Fruit fly (Drosophila melanogaster) whole organism, embryonic: ENCODE data around the gene ss.

Experiments
- Antp ChIP-seq: fragments of 200-800 bp; sonication (Bioruptor generic); optimal IDR thresholded peaks from 3 replicates; lab custom pipeline; 2016; ENCODE audit warnings: missing biosample characterization, missing genetic modification characterization
- Blimp-1 ChIP-seq: fragments of 200-800 bp; sonication (Bioruptor generic); optimal IDR thresholded peaks from 3 replicates; lab custom pipeline; 2018; ENCODE audit warnings: missing biosample characterization, missing genetic modification characterization, mild to moderate bottlenecking, moderate library complexity, missing genetic modification reagents
- CG11456 ChIP-seq: fragments of 200-800 bp; sonication (Bioruptor generic); IDR thresholded peaks from 3 replicates; pipeline ENCODE4 v1.3.6; 2022; ENCODE audit warnings: missing biosample characterization, missing genetic modification characterization
- CG12769 ChIP-seq: fragments of 200-800 bp; sonication (Bioruptor generic); optimal IDR thresholded peaks from 2 replicates; lab custom pipeline; 2019; ENCODE audit warnings: missing biosample characterization, mild to moderate bottlenecking, missing genetic modification characterization, moderate library complexity
- CG15011 ChIP-seq: fragments of 200-800 bp; sonication (Bioruptor generic); optimal IDR thresholded peaks from 3 replicates; lab custom pipeline; 2018; ENCODE audit warnings: missing biosample characterization, mild to moderate bottlenecking, missing genetic modification characterization
- CG15479 ChIP-seq: fragments of 200-800 bp; sonication (Bioruptor generic); optimal IDR thresholded peaks from 3 replicates; lab custom pipeline; 2019; ENCODE audit warnings: missing biosample characterization, mild to moderate bottlenecking, missing genetic modification characterization, moderate library complexity
- CG15601 ChIP-seq: fragments of 200-800 bp; sonication (Bioruptor generic); optimal IDR thresholded peaks from 3 replicates; lab custom pipeline; 2019; ENCODE audit warnings: missing biosample characterization, mild to moderate bottlenecking, missing genetic modification characterization, moderate library complexity
- CG1602 ChIP-seq: fragments of 200-800 bp; sonication (Bioruptor generic); optimal IDR thresholded peaks from 3 replicates; lab custom pipeline; 2016; ENCODE audit warnings: missing biosample characterization, missing genetic modification characterization
- CG17359 ChIP-seq: fragments of 200-800 bp; sonication (Bioruptor generic); optimal IDR thresholded peaks from 3 replicates; lab custom pipeline; 2018; ENCODE audit warnings: missing biosample characterization, mild to moderate bottlenecking, missing genetic modification characterization, moderate library complexity
- CG2889 ChIP-seq: fragments of 200-800 bp; sonication (Bioruptor generic); IDR thresholded peaks from 3 replicates; pipeline ENCODE4 v1.3.6; 2022; ENCODE audit warnings: missing biosample characterization, missing genetic modification characterization
- CG34376 ChIP-seq: fragments of 200-800 bp; sonication (Bioruptor generic); optimal IDR thresholded peaks from 2 replicates; lab custom pipeline; 2018; ENCODE audit warnings: missing biosample characterization, mild to moderate bottlenecking, missing genetic modification characterization
- CG9437 ChIP-seq: fragments of 200-800 bp; sonication (Bioruptor generic); optimal IDR thresholded peaks from 2 replicates; lab custom pipeline; 2018; ENCODE audit warnings: missing biosample characterization, mild to moderate bottlenecking, missing genetic modification characterization
- CoRest ChIP-seq: fragments of 200-800 bp; sonication (Bioruptor generic); optimal IDR thresholded peaks from 3 replicates; lab custom pipeline; 2018; ENCODE audit warnings: missing biosample characterization, mild to moderate bottlenecking, missing genetic modification characterization, moderate library complexity
- Deaf1 ChIP-seq: fragments of 200-800 bp; optimal IDR thresholded peaks from 3 replicates; lab custom pipeline; 2019; ENCODE audit warnings: missing biosample characterization, mild to moderate bottlenecking, missing genetic modification characterization, moderate library complexity
- Dek ChIP-seq: fragments of 200-800 bp; sonication (Bioruptor generic); optimal IDR thresholded peaks from 3 replicates; lab custom pipeline; 2019; ENCODE audit warnings: missing biosample characterization, mild to moderate bottlenecking, missing genetic modification characterization, moderate library complexity
- H15 ChIP-seq: fragments of 200-800 bp; sonication (Bioruptor generic); IDR thresholded peaks from 3 replicates; pipeline ENCODE4 v1.3.6; 2022; ENCODE audit warnings: missing biosample characterization, missing genetic modification characterization
- Hr3 ChIP-seq: fragments of 200-800 bp; sonication (Bioruptor generic); optimal IDR thresholded peaks from 3 replicates; lab custom pipeline; 2016; ENCODE audit warnings: missing biosample characterization, missing genetic modification characterization
- Mes4 ChIP-seq: fragments of 200-800 bp; sonication (Bioruptor generic); optimal IDR thresholded peaks from 2 replicates; lab custom pipeline; 2016; ENCODE audit warnings: missing biosample characterization, missing genetic modification characterization
- NfI ChIP-seq: fragments of 200-800 bp; sonication (Bioruptor generic); optimal IDR thresholded peaks from 3 replicates; lab custom pipeline; 2018; ENCODE audit warnings: missing biosample characterization, mild to moderate bottlenecking, missing genetic modification characterization, moderate library complexity
- Oaz ChIP-seq: fragments of 200-800 bp; sonication (Bioruptor generic); IDR thresholded peaks from 2 replicates; pipeline ENCODE4 v1.3.6; 2022; ENCODE audit warnings: missing biosample characterization, missing genetic modification characterization
- Vsx1 ChIP-seq: fragments of 200-800 bp; sonication (Bioruptor generic); optimal IDR thresholded peaks from 2 replicates; lab custom pipeline; 2017; ENCODE audit warnings: missing biosample characterization, mild to moderate bottlenecking, missing genetic modification characterization, missing genetic modification reagents
- YL-1 ChIP-seq: fragments of 200-800 bp; sonication (Bioruptor generic); optimal IDR thresholded peaks from 3 replicates; lab custom pipeline; 2017; ENCODE audit warnings: missing biosample characterization, mild to moderate bottlenecking, missing genetic modification characterization
- al ChIP-seq: fragments of 200-800 bp; sonication (Bioruptor generic); IDR thresholded peaks from 2 replicates; pipeline ENCODE4 v1.3.6; 2022; ENCODE audit warnings: missing biosample characterization, missing genetic modification characterization
- caup ChIP-seq: fragments of 200-800 bp; sonication (Bioruptor generic); optimal IDR thresholded peaks from 3 replicates; lab custom pipeline; 2017; ENCODE audit warnings: missing biosample characterization, mild to moderate bottlenecking, missing genetic modification characterization, moderate library complexity; ENCODE audit not compliant: severe bottlenecking
- corto ChIP-seq: fragments of 200-800 bp; sonication (Bioruptor generic); optimal IDR thresholded peaks from 2 replicates; lab custom pipeline; 2016; ENCODE audit warnings: missing biosample characterization, mild to moderate bottlenecking, missing genetic modification characterization, moderate library complexity
- croc ChIP-seq: fragments of 200-800 bp; sonication (Bioruptor generic); conservative IDR thresholded peaks from 3 replicates; pipeline ENCODE4 v1.3.6; 2022; ENCODE audit warnings: missing biosample characterization, missing genetic modification characterization
- dpn ChIP-seq, 2 experiments: fragments of 200-800 bp; sonication (Bioruptor generic); optimal IDR thresholded peaks; 3 replicates each; lab custom pipeline; 2016; ENCODE audit warnings: missing biosample characterization in 2 of 2, missing genetic modification characterization in 2 of 2
- eve ChIP-seq, 2 experiments: fragments of >200 bp; optimal IDR thresholded peaks; 2 replicates each; lab custom pipeline; 2017; ENCODE audit warnings: missing biosample characterization in 2 of 2, missing genetic modification characterization in 2 of 2
- fd64A ChIP-seq: fragments of 200-800 bp; sonication (Bioruptor generic); optimal IDR thresholded peaks from 3 replicates; lab custom pipeline; 2018; ENCODE audit warnings: missing biosample characterization, mild to moderate bottlenecking, missing genetic modification characterization
- ftz-f1 ChIP-seq: fragments of 200-800 bp; sonication (Bioruptor generic); optimal IDR thresholded peaks from 2 replicates; lab custom pipeline; 2016; ENCODE audit warnings: missing biosample characterization, missing genetic modification characterization
- gsb ChIP-seq: fragments of 200-800 bp; sonication (Bioruptor generic); IDR thresholded peaks from 2 replicates; pipeline ENCODE4 v1.3.6; 2022; ENCODE audit warnings: missing biosample characterization, missing genetic modification characterization
- ind ChIP-seq: fragments of 200-800 bp; sonication (Bioruptor generic); optimal IDR thresholded peaks from 3 replicates; lab custom pipeline; 2016; ENCODE audit warnings: missing biosample characterization, missing genetic modification characterization
- insv ChIP-seq, 2 experiments: fragments of 200-800 bp; sonication (Bioruptor generic); optimal IDR thresholded peaks; 3 replicates each; lab custom pipeline; 2016 to 2018; ENCODE audit warnings: missing biosample characterization in 2 of 2, missing genetic modification characterization in 2 of 2
- jigr1 ChIP-seq: fragments of 200-800 bp; sonication (Bioruptor generic); IDR thresholded peaks from 3 replicates; pipeline ENCODE4 v1.3.6; 2022; ENCODE audit warnings: missing biosample characterization, missing genetic modification characterization
- lov ChIP-seq, 2 experiments: fragments of 200-800 bp in 1 of 2; fragments of >200 bp in 1 of 2; sonication (Bioruptor generic) in 1 of 2; IDR thresholded peaks in 1 of 2; optimal IDR thresholded peaks in 1 of 2; 2 replicates in 1 of 2; 3 replicates in 1 of 2; pipeline versions ENCODE4 v1.3.6 to Lab custom; 2017 to 2022; ENCODE audit warnings: missing biosample characterization in 1 of 2, missing genetic modification characterization in 1 of 2
- nerfin-1 ChIP-seq: fragments of 200-800 bp; sonication (Bioruptor generic); optimal IDR thresholded peaks from 3 replicates; lab custom pipeline; 2019; ENCODE audit warnings: missing biosample characterization, mild to moderate bottlenecking, missing genetic modification characterization, moderate library complexity
- pnt ChIP-seq: fragments of 200-800 bp; sonication (Bioruptor generic); optimal IDR thresholded peaks from 3 replicates; lab custom pipeline; 2016; ENCODE audit warnings: missing biosample characterization, missing genetic modification characterization
- pros ChIP-seq: fragments of 200-800 bp; sonication (Bioruptor generic); optimal IDR thresholded peaks from 3 replicates; lab custom pipeline; 2019; ENCODE audit warnings: missing biosample characterization, mild to moderate bottlenecking, missing genetic modification characterization, moderate library complexity
- pzg ChIP-seq: fragments of 200-800 bp; sonication (Bioruptor generic); optimal IDR thresholded peaks from 3 replicates; lab custom pipeline; 2018; ENCODE audit warnings: missing biosample characterization, mild to moderate bottlenecking, missing genetic modification characterization, moderate library complexity
- ro ChIP-seq: fragments of 200-800 bp; sonication (Bioruptor generic); IDR thresholded peaks from 2 replicates; pipeline ENCODE4 v1.3.6; 2022; ENCODE audit warnings: missing biosample characterization, missing genetic modification characterization
- shn ChIP-seq: fragments of 200-800 bp; sonication (Bioruptor generic); optimal IDR thresholded peaks from 3 replicates; lab custom pipeline; 2016; ENCODE audit warnings: missing biosample characterization, missing genetic modification characterization
- sna ChIP-seq: fragments of 200-800 bp; sonication (Bioruptor generic); IDR thresholded peaks from 2 replicates; pipeline ENCODE4 v1.3.6; 2022; ENCODE audit warnings: missing biosample characterization, missing genetic modification characterization; ENCODE audit not compliant: partially characterized antibody
- stc ChIP-seq: fragments of 200-800 bp; sonication (Bioruptor generic); IDR thresholded peaks from 2 replicates; pipeline ENCODE4 v1.3.6; 2022; ENCODE audit warnings: missing biosample characterization, missing genetic modification characterization
- stwl ChIP-seq: fragments of 200-800 bp; sonication (Bioruptor generic); optimal IDR thresholded peaks from 3 replicates; lab custom pipeline; 2018; ENCODE audit warnings: missing biosample characterization, mild to moderate bottlenecking, missing genetic modification characterization, moderate library complexity
- tup ChIP-seq: fragments of 200-800 bp; sonication (Bioruptor generic); optimal IDR thresholded peaks from 2 replicates; lab custom pipeline; 2016; ENCODE audit warnings: missing biosample characterization, mild to moderate bottlenecking, missing genetic modification characterization, moderate library complexity
- unc-4 ChIP-seq: fragments of 200-800 bp; sonication (Bioruptor generic); IDR thresholded peaks from 2 replicates; pipeline ENCODE4 v1.3.6; 2022; ENCODE audit warnings: missing biosample characterization, missing genetic modification characterization; ENCODE audit not compliant: partially characterized antibody
- z ChIP-seq: fragments of 200-800 bp; sonication (Bioruptor generic); IDR thresholded peaks from 3 replicates; pipeline ENCODE4 v1.3.6; 2022; ENCODE audit warnings: missing biosample characterization, missing genetic modification characterization

ss gene

DNA sequence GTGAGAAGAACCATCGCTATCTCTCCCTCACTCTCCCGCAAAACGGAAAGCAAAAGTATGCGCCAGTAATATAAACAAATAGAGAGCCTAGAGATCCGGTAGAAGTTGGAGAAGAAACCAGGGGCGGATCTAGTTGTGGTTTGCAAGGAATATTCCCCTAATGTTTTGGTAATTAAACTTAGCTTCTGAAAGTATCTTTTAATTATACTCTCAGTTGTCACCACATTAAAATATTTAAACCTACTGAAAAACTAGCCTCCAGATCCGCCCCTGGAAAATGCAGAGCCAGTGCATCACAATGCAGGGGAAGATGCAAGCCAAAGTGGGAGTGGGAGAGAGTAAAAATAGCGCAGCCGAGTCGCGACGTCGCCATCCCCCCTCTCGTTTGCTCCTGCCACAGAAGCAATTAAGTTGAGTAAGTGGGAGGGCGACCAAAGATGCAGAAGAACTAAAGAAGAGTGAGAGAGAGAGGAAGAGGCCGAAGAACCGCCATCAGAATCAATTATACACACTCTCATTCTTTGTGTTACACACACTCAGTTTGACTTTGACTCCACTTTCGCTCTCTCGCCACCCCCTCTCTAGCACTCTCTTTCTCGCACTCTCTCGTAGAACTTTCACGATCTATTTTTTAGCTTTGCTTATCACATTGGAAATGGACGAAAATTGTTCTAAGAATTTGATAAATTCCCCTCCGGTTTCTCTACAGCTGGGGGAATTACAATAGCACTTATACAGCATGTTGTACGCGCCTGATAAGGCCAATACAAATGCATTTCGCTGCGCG is 45.9 kb upstream of the ss start (continued):
- TF ChIP-seq al (GFP tag; lab: Robert Waterston, UW) (peak; percentile 75), fd64A (GFP tag; lab: Kevin White, UChicago) (peak; percentile 92), Vsx1 (peak; percentile 26), pnt (peak; percentile 96), CG15601 (peak; percentile 95), CG15011 (GFP tag; lab: Kevin White, UChicago) (peak; percentile 71), Hr3 (GFP tag; lab: Kevin White, UChicago) (peak; percentile 91), shn (GFP tag; lab: Kevin White, UChicago) (peak; percentile 82), lov (optimal IDR thresholded peaks at IDR 0.05; lab: Kevin White, UChicago) (no peak), lov (GFP tag; IDR thresholded peaks at IDR 0.05; lab: Robert Waterston, UW) (peak; percentile 95), CG9437 (GFP tag; lab: Kevin White, UChicago) (peak; percentile 82), sna (no peak), gsb (peak; percentile 75), H15 (peak; percentile 96), Dek (peak; percentile 73), ind (GFP tag; lab: Kevin White, UChicago) (peak; percentile 94), Blimp-1 (peak; percentile 96), z (GFP tag; lab: Robert Waterston, UW) (peak; percentile 90), CG15479 (GFP tag; lab: Kevin White, UChicago) (peak; percentile 3), NfI (peak; percentile 91), CG2889 (GFP tag; lab: Robert Waterston, UW) (peak; percentile 87), CG1602 (GFP tag; lab: Kevin White, UChicago) (peak; percentile 92), CG12769 (tag; lab: Kevin White, UChicago) (peak; percentile 78)

DNA sequence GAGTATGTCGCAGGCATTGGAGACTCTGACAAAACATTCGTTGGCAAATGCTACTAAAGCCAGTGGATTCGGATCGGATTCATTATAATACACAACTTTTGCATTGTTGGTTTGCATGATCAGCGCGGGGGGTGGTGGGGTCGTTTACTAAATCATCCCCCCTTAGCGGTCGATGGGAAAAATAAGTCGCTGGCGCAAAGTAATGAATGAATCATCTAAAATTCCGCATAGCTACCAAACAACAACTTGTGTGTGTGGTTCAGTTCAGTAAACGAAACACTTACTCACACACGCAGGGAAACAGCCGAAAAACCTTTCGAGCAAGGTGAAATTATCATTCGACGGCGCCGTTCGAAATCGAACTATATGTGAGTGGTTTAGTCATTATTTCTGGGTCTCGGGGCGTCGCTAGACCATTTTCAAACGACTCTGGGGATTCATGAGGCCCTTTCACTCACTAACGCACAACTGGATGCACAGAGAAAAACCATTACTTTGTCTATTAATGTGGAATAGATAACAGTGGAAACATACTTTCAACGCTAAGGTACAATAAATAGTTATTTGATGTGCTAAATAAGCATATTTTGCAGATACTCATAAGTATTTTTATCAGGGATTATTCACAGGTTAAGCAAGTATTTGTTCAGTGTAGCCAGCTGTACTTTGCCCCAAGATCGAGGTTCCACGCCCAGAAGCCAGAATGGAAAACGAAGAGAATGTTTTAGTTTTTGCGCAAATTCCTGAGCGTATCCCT is 45.1 kb upstream of the ss start:
- peak; percentile 6; the same call in 2 of the 3 replicates for TF ChIP-seq jigr1 (GFP tag; lab: Robert Waterston, UW)
- peak; percentile 63 for TF ChIP-seq stc (GFP tag; lab: Robert Waterston, UW)
- TF ChIP-seq pzg (GFP tag; lab: Kevin White, UChicago): no peak
- no peak for TF ChIP-seq CG34376 (GFP tag; lab: Kevin White, UChicago)
- peak; percentile 83; the same call in 2 of the 3 replicates for TF ChIP-seq CG11456 (GFP tag; lab: Robert Waterston, UW)
- TF ChIP-seq CG17359: peak; percentile 85
- TF ChIP-seq nerfin-1 (tag; lab: Kevin White, UChicago): no peak
- TF ChIP-seq corto (GFP tag; lab: Kevin White, UChicago): no peak
- TF ChIP-seq ftz-f1 (GFP tag; lab: Kevin White, UChicago): no peak
- TF ChIP-seq ro (GFP tag; lab: Robert Waterston, UW): peak; percentile 12
- TF ChIP-seq caup: peak; percentile 41
- no peak for TF ChIP-seq stwl (tag; lab: Kevin White, UChicago)
- peak in 1 of 2 experiments; percentile 94 for TF ChIP-seq eve (GFP tag; optimal IDR thresholded peaks at IDR 0.05; lab: Kevin White, UChicago)
- peak; percentile 59 for TF ChIP-seq croc (GFP tag; lab: Robert Waterston, UW)
- peak; percentile 63 for TF ChIP-seq Oaz (GFP tag; lab: Robert Waterston, UW)
- no peak for TF ChIP-seq CoRest (tag; lab: Kevin White, UChicago)
- peak; percentile 68 for TF ChIP-seq Antp
- TF ChIP-seq YL-1 (GFP tag; lab: Kevin White, UChicago): no peak
- no peak for TF ChIP-seq Deaf1 (tag; lab: Kevin White, UChicago)
- peak; percentile 58 for TF ChIP-seq tup (GFP tag; lab: Kevin White, UChicago)
- TF ChIP-seq Mes4 (GFP tag; lab: Kevin White, UChicago): peak; percentile 48
- TF ChIP-seq pros (GFP tag; lab: Kevin White, UChicago): no peak
- no peak for TF ChIP-seq insv (GFP tag; optimal IDR thresholded peaks at IDR 0.05; lab: Kevin White, UChicago)
- TF ChIP-seq unc-4: no peak
- TF ChIP-seq dpn (GFP tag; optimal IDR thresholded peaks at IDR 0.05; lab: Kevin White, UChicago): peak in 1 of 2 experiments; percentile 71
